Worm (Caenorhabditis elegans) whole organism, L4/young adult: Measurements from ENCODE around the gene endu-2.

Source experiments
- W03F9.2 ChIP-seq: fragments of 150-350 bp; optimal IDR thresholded peaks from 2 replicates; lab custom pipeline; 2014; ENCODE audit warnings: missing biosample characterization, missing genetic modification characterization
- dao-5 ChIP-seq: sonication (generic microtip); optimal IDR thresholded peaks from 2 replicates; lab custom pipeline; 2016; ENCODE audit warnings: missing genotype, missing genetic modification characterization, moderate library complexity, missing compliant biosample characterization
- him-1 ChIP-seq: sonication (generic microtip); optimal IDR thresholded peaks from 2 replicates; lab custom pipeline; 2016; ENCODE audit warnings: missing genotype, missing genetic modification reagents, missing genetic modification characterization, missing compliant biosample characterization

ce11 chrX:8284003-8284402 is 41.9 kb downstream of the endu-2 start:
- TF ChIP-seq dao-5 (tag; lab: Kevin White, UChicago) (no peak), W03F9.2 (no peak), him-1 (tag; lab: Kevin White, UChicago) (no peak)
